Fruit fly (Drosophila melanogaster) whole organism, adult: Measurements from ENCODE around the gene CdGAPr.

ENCODE experiments used
- CG11617 ChIP-seq: fragments of 200-800 bp; sonication (Bioruptor generic); optimal IDR thresholded peaks from 2 replicates; lab custom pipeline; 2017; ENCODE audit warnings: mild to moderate bottlenecking, missing biosample characterization, missing genetic modification reagents, missing genetic modification characterization
- CG12768 ChIP-seq: fragments of 200-800 bp; sonication (Bioruptor generic); optimal IDR thresholded peaks from 2 replicates; lab custom pipeline; 2017; ENCODE audit warnings: missing biosample characterization, missing genetic modification characterization, mild to moderate bottlenecking, moderate library complexity, missing genetic modification reagents
- CG14711 ChIP-seq: fragments of 200-800 bp; sonication (Bioruptor generic); optimal IDR thresholded peaks from 2 replicates; lab custom pipeline; 2018; ENCODE audit warnings: missing biosample characterization, mild to moderate bottlenecking, missing genetic modification characterization, moderate library complexity
- CG33017 ChIP-seq: fragments of 200-800 bp; sonication (Bioruptor generic); optimal IDR thresholded peaks from 2 replicates; lab custom pipeline; 2018; ENCODE audit warnings: missing biosample characterization, mild to moderate bottlenecking, missing genetic modification characterization, moderate library complexity
- CG5204 ChIP-seq: fragments of 200-800 bp; sonication (Bioruptor generic); optimal IDR thresholded peaks from 2 replicates; lab custom pipeline; 2016; ENCODE audit warnings: missing biosample characterization, missing genetic modification characterization
- CG7101 ChIP-seq: fragments of 200-800 bp; sonication (Bioruptor generic); optimal IDR thresholded peaks from 2 replicates; lab custom pipeline; 2018; ENCODE audit warnings: missing biosample characterization, mild to moderate bottlenecking, missing genetic modification characterization, moderate library complexity
- Clk ChIP-seq: fragments of 200-800 bp; sonication (Bioruptor generic); optimal IDR thresholded peaks from 2 replicates; lab custom pipeline; 2017; ENCODE audit warnings: missing biosample characterization, missing genetic modification characterization
- Hr96 ChIP-seq: fragments of 200-800 bp; sonication (Bioruptor generic); optimal IDR thresholded peaks from 2 replicates; lab custom pipeline; 2016; ENCODE audit warnings: missing biosample characterization, missing genetic modification characterization
- Mnt ChIP-seq: fragments of 200-800 bp; sonication (Bioruptor generic); optimal IDR thresholded peaks from 2 replicates; lab custom pipeline; 2016; ENCODE audit warnings: missing biosample characterization, mild to moderate bottlenecking, missing genetic modification characterization
- bab1 ChIP-seq: fragments of 200-800 bp; sonication (Bioruptor generic); optimal IDR thresholded peaks from 3 replicates; lab custom pipeline; 2019; ENCODE audit warnings: missing biosample characterization, mild to moderate bottlenecking, missing genetic modification characterization, moderate library complexity
- cic ChIP-seq: fragments of 200-800 bp; sonication (Bioruptor generic); optimal IDR thresholded peaks from 2 replicates; lab custom pipeline; 2017; ENCODE audit warnings: missing biosample characterization, mild to moderate bottlenecking, missing genetic modification characterization, moderate library complexity
- cnc ChIP-seq, 2 experiments: fragments of >200 bp; optimal IDR thresholded peaks; 2 replicates each; lab custom pipeline; 2017
- ovo ChIP-seq: fragments of 200-800 bp; sonication (Bioruptor generic); optimal IDR thresholded peaks from 2 replicates; lab custom pipeline; 2016; ENCODE audit warnings: missing biosample characterization, missing genetic modification characterization
- pad ChIP-seq: fragments of 200-800 bp; sonication (Bioruptor generic); optimal IDR thresholded peaks from 3 replicates; lab custom pipeline; 2017; ENCODE audit warnings: missing biosample characterization, missing genetic modification characterization, mild to moderate bottlenecking, moderate library complexity, missing genetic modification reagents
- tj ChIP-seq: fragments of 200-800 bp; sonication (Bioruptor generic); optimal IDR thresholded peaks from 3 replicates; lab custom pipeline; 2017; ENCODE audit warnings: missing biosample characterization, mild to moderate bottlenecking, missing genetic modification characterization, moderate library complexity

CdGAPr gene

dm6 chr2L:19735635-19736109 lies 56.0 kb downstream of the CdGAPr start, which contains the start of the genes CG10462 and Nf-YB:
CG10462 (minus strand) TSS chr2L:19735980.
Nf-YB (plus strand) TSS chr2L:19736044.
- TF ChIP-seq Hr96 (GFP tag; lab: Kevin White, UChicago), result no peak
- TF ChIP-seq pad, result no peak
- no peak for TF ChIP-seq cnc (optimal IDR thresholded peaks at IDR 0.05; lab: Kevin White, UChicago)
- TF ChIP-seq Clk (GFP tag; lab: Kevin White, UChicago), result no peak
- TF ChIP-seq ovo (GFP tag; lab: Kevin White, UChicago), result peak; percentile 81
- no peak for TF ChIP-seq cic (GFP tag; lab: Kevin White, UChicago)
- no peak for TF ChIP-seq tj
- peak; percentile 5 for TF ChIP-seq bab1
- no peak for TF ChIP-seq CG5204 (GFP tag; lab: Kevin White, UChicago)
- TF ChIP-seq CG11617 (GFP tag; lab: Kevin White, UChicago), result no peak
- TF ChIP-seq Mnt (GFP tag; lab: Kevin White, UChicago), result no peak
- TF ChIP-seq CG12768 (GFP tag; lab: Kevin White, UChicago), result no peak
- no peak for TF ChIP-seq CG7101 (tag; lab: Kevin White, UChicago)
- no peak for TF ChIP-seq CG33017 (tag; lab: Kevin White, UChicago)
- no peak for TF ChIP-seq CG14711 (tag; lab: Kevin White, UChicago)
